Worm (Caenorhabditis elegans) whole organism, late embryonic: Measurements from ENCODE around the gene far-4.

Experiments used
- F13H6.1 ChIP-seq: sonication (generic microtip); optimal IDR thresholded peaks from 2 replicates; lab custom pipeline; 2016; ENCODE audit warnings: missing genetic modification characterization, missing compliant biosample characterization
- K02D7.2 ChIP-seq: sonication (generic microtip); optimal IDR thresholded peaks from 2 replicates; lab custom pipeline; 2017; ENCODE audit warnings: mild to moderate bottlenecking, missing genetic modification characterization, missing compliant biosample characterization
- T23F11.4 ChIP-seq: fragments of 200-800 bp; sonication (Bioruptor generic); optimal IDR thresholded peaks from 2 replicates; lab custom pipeline; 2018; ENCODE audit warnings: mild to moderate bottlenecking, missing genetic modification characterization, missing compliant biosample characterization
- Y22D7AL.16 ChIP-seq: sonication (generic microtip); optimal IDR thresholded peaks from 2 replicates; lab custom pipeline; 2016; ENCODE audit warnings: missing genetic modification characterization, missing compliant biosample characterization
- ceh-2 ChIP-seq: sonication (generic microtip); optimal IDR thresholded peaks from 2 replicates; lab custom pipeline; 2016; ENCODE audit warnings: missing genotype, missing genetic modification characterization, missing compliant biosample characterization
- ceh-30 ChIP-seq: fragments of 150-350 bp; optimal IDR thresholded peaks from 2 replicates; lab custom pipeline; 2014; ENCODE audit warnings: missing biosample characterization, missing genetic modification characterization
- ceh-34 ChIP-seq: sonication (generic microtip); optimal IDR thresholded peaks from 2 replicates; lab custom pipeline; 2016; ENCODE audit warnings: mild to moderate bottlenecking, missing genetic modification characterization, missing compliant biosample characterization
- elt-2 ChIP-seq: sonication (generic microtip); optimal IDR thresholded peaks from 2 replicates; lab custom pipeline; 2016; ENCODE audit warnings: missing genetic modification reagents, missing genetic modification characterization, missing compliant biosample characterization
- eyg-1 ChIP-seq: sonication (generic microtip); optimal IDR thresholded peaks from 2 replicates; lab custom pipeline; 2016; ENCODE audit warnings: missing genotype, missing genetic modification characterization, missing compliant biosample characterization
- fax-1 ChIP-seq: sonication (generic microtip); optimal IDR thresholded peaks from 2 replicates; lab custom pipeline; 2016; ENCODE audit warnings: missing genotype, missing genetic modification characterization, missing compliant biosample characterization
- fkh-10 ChIP-seq: fragments of 150-350 bp; optimal IDR thresholded peaks from 2 replicates; lab custom pipeline; 2014; ENCODE audit warnings: missing biosample characterization, missing genetic modification reagents, missing genetic modification characterization
- fkh-6 ChIP-seq: sonication (generic microtip); optimal IDR thresholded peaks from 2 replicates; lab custom pipeline; 2016; ENCODE audit warnings: missing genetic modification characterization, missing compliant biosample characterization
- gmeb-2 ChIP-seq: sonication (generic microtip); optimal IDR thresholded peaks from 2 replicates; lab custom pipeline; 2016; ENCODE audit warnings: missing genetic modification characterization, inconsistent platforms, missing compliant biosample characterization
- hlh-30 ChIP-seq: sonication (generic microtip); optimal IDR thresholded peaks from 2 replicates; lab custom pipeline; 2017; ENCODE audit warnings: antibody characterized with exemption, missing genetic modification characterization, missing compliant biosample characterization; ENCODE audit not compliant: insufficient read depth
- hlh-6 ChIP-seq: sonication (generic microtip); optimal IDR thresholded peaks from 2 replicates; lab custom pipeline; 2016; ENCODE audit warnings: missing genotype, missing genetic modification characterization, missing compliant biosample characterization
- hlh-8 ChIP-seq: sonication (generic microtip); optimal IDR thresholded peaks from 2 replicates; lab custom pipeline; 2016; ENCODE audit warnings: missing genotype, missing genetic modification characterization, missing compliant biosample characterization
- mec-3 ChIP-seq: sonication (generic microtip); optimal IDR thresholded peaks from 2 replicates; lab custom pipeline; 2016; ENCODE audit warnings: borderline replicate concordance, missing genetic modification characterization, missing compliant biosample characterization
- nfya-1 ChIP-seq: sonication (generic microtip); optimal IDR thresholded peaks from 2 replicates; lab custom pipeline; 2017; ENCODE audit warnings: missing genetic modification characterization, mild to moderate bottlenecking, missing compliant biosample characterization, antibody characterized with exemption, moderate library complexity
- nhr-11 ChIP-seq: fragments of 150-350 bp; optimal IDR thresholded peaks from 2 replicates; lab custom pipeline; 2014; ENCODE audit warnings: missing biosample characterization, missing genetic modification characterization
- npax-4 ChIP-seq: sonication (generic microtip); optimal IDR thresholded peaks from 2 replicates; lab custom pipeline; 2016; ENCODE audit warnings: missing genetic modification characterization, missing compliant biosample characterization
- odd-2 ChIP-seq: sonication (generic microtip); optimal IDR thresholded peaks from 2 replicates; lab custom pipeline; 2017; ENCODE audit warnings: antibody characterized with exemption, mild to moderate bottlenecking, missing genetic modification characterization, missing compliant biosample characterization
- pat-9 ChIP-seq: fragments of 200-800 bp; sonication (Bioruptor generic); optimal IDR thresholded peaks from 2 replicates; lab custom pipeline; 2018; ENCODE audit warnings: mild to moderate bottlenecking, missing genetic modification characterization, moderate library complexity, missing compliant biosample characterization
- pax-1 ChIP-seq: fragments of 150-350 bp; optimal IDR thresholded peaks from 2 replicates; lab custom pipeline; 2014; ENCODE audit warnings: missing biosample characterization, missing genetic modification characterization
- pros-1 ChIP-seq: fragments of 150-350 bp; optimal IDR thresholded peaks from 2 replicates; lab custom pipeline; 2014; ENCODE audit warnings: missing biosample characterization, missing genetic modification reagents, missing genetic modification characterization
- ref-2 ChIP-seq: sonication (generic microtip); optimal IDR thresholded peaks from 2 replicates; lab custom pipeline; 2016; ENCODE audit warnings: missing genetic modification characterization, missing compliant biosample characterization
- rnt-1 ChIP-seq: sonication (generic microtip); optimal IDR thresholded peaks from 2 replicates; lab custom pipeline; 2016; ENCODE audit warnings: missing genetic modification characterization, missing compliant biosample characterization
- sox-2 ChIP-seq: fragments of 200-800 bp; sonication (Bioruptor generic); IDR thresholded peaks from 2 replicates; pipeline ENCODE4 v1.3.6; 2022; ENCODE audit warnings: missing genetic modification reagents, missing genetic modification characterization, missing compliant biosample characterization
- syd-9 ChIP-seq: sonication (generic microtip); optimal IDR thresholded peaks from 2 replicates; lab custom pipeline; 2016; ENCODE audit warnings: mild to moderate bottlenecking, missing genetic modification characterization, moderate library complexity, missing compliant biosample characterization
- tbx-2 ChIP-seq: sonication (generic microtip); optimal IDR thresholded peaks from 2 replicates; lab custom pipeline; 2016; ENCODE audit warnings: missing genetic modification characterization, missing compliant biosample characterization
- unc-3 ChIP-seq, 2 experiments: fragments of 200-800 bp in 1 of 2; sonication (Bioruptor generic) in 1 of 2; sonication (generic microtip) in 1 of 2; conservative IDR thresholded peaks in 1 of 2; optimal IDR thresholded peaks in 1 of 2; 2 replicates each; pipeline versions ENCODE4 v1.3.6 to Lab custom; 2016 to 2022; ENCODE audit warnings: missing compliant biosample characterization in 2 of 2, missing genetic modification characterization in 2 of 2, missing genetic modification reagents in 1 of 2
- unc-42 ChIP-seq: sonication (generic microtip); optimal IDR thresholded peaks from 2 replicates; lab custom pipeline; 2016; ENCODE audit warnings: missing genotype, missing genetic modification characterization, missing compliant biosample characterization
- unc-55 ChIP-seq: sonication (generic microtip); optimal IDR thresholded peaks from 2 replicates; lab custom pipeline; 2017; ENCODE audit warnings: missing biosample characterization, missing genetic modification reagents, missing genetic modification characterization
- unc-86 ChIP-seq: sonication (generic microtip); optimal IDR thresholded peaks from 2 replicates; lab custom pipeline; 2016; ENCODE audit warnings: missing genetic modification characterization, missing compliant biosample characterization
- zip-5 ChIP-seq: sonication (generic microtip); optimal IDR thresholded peaks from 2 replicates; lab custom pipeline; 2016; ENCODE audit warnings: missing genetic modification characterization, missing compliant biosample characterization
- ztf-16 ChIP-seq: sonication (generic microtip); optimal IDR thresholded peaks from 2 replicates; lab custom pipeline; 2017; ENCODE audit warnings: missing genetic modification characterization, missing compliant biosample characterization

far-4 gene

ce11 chrV:12999559-12999958 lies at the start of gene far-4:
TSS of gene far-4 (minus strand) at chrV:12999659.
- TF ChIP-seq zip-5 (no peak), fkh-6 (tag; lab: Kevin White, UChicago) (no peak), nhr-11 (tag; lab: Kevin White, UChicago) (no peak), T23F11.4 (no peak), K02D7.2 (tag; lab: Kevin White, UChicago) (no peak), gmeb-2 (tag; lab: Kevin White, UChicago) (no peak), F13H6.1 (tag; lab: Kevin White, UChicago) (no peak), unc-3 (GFP tag; conservative IDR thresholded peaks at IDR 0.05; lab: Robert Waterston, UW) (no peak), unc-3 (tag; optimal IDR thresholded peaks at IDR 0.05; lab: Kevin White, UChicago) (no peak), unc-55 (no peak), pax-1 (no peak), pat-9 (tag; lab: Kevin White, UChicago) (no peak), ceh-30 (tag; lab: Kevin White, UChicago) (no peak), eyg-1 (tag; lab: Kevin White, UChicago) (no peak), pros-1 (tag; lab: Kevin White, UChicago) (no peak), hlh-8 (tag; lab: Kevin White, UChicago) (no peak), hlh-30 (tag; lab: Kevin White, UChicago) (no peak), ceh-34 (tag; lab: Kevin White, UChicago) (no peak), syd-9 (tag; lab: Kevin White, UChicago) (no peak)

ce11 chrV:13049149-13049610 lies 49.7 kb upstream of the far-4 start, which contains the start of gene W07G4.8:
TSS of gene W07G4.8 (minus strand) at chrV:13049560.
- no peak for TF ChIP-seq sox-2
- no peak for TF ChIP-seq unc-86
- no peak for TF ChIP-seq Y22D7AL.16
- no peak for TF ChIP-seq fkh-10
- TF ChIP-seq ref-2 (tag; lab: Kevin White, UChicago), result no peak
- TF ChIP-seq elt-2 (tag; lab: Kevin White, UChicago), result no peak
- no peak for TF ChIP-seq nfya-1 (tag; lab: Kevin White, UChicago)
- no peak for TF ChIP-seq rnt-1 (tag; lab: Kevin White, UChicago)
- no peak for TF ChIP-seq hlh-8 (tag; lab: Kevin White, UChicago)
- no peak for TF ChIP-seq odd-2 (tag; lab: Kevin White, UChicago)
- TF ChIP-seq hlh-6 (tag; lab: Kevin White, UChicago), result no peak
- TF ChIP-seq unc-42 (tag; lab: Kevin White, UChicago), result no peak
- no peak for TF ChIP-seq hlh-30 (tag; lab: Kevin White, UChicago)
- TF ChIP-seq tbx-2 (tag; lab: Kevin White, UChicago), result no peak
- TF ChIP-seq zip-5, result no peak
- no peak for TF ChIP-seq fax-1 (tag; lab: Kevin White, UChicago)
- no peak for TF ChIP-seq mec-3 (tag; lab: Kevin White, UChicago)
- no peak for TF ChIP-seq ceh-2 (tag; lab: Kevin White, UChicago)

- TF ChIP-seq ztf-16, result no peak
- TF ChIP-seq hlh-8 (tag; lab: Kevin White, UChicago), result no peak
- TF ChIP-seq npax-4 (tag; lab: Kevin White, UChicago), result no peak
- TF ChIP-seq, all 69 proteins: peak for 0
Observed at ce11 chrV:13047574-13048030, 48.1 kb upstream of the far-4 start, which contains the start of gene W07G4.5. TSS of gene W07G4.5 (plus strand) at chrV:13047980.
